Worm (Caenorhabditis elegans): Measurements from ENCODE around the gene R144.6.

- TF ChIP-seq elt-2 (tag; optimal IDR thresholded peaks at IDR 0.05) (no peak), pha-4 (tag; optimal IDR thresholded peaks at IDR 0.05) (no peak), ceh-6 (GFP tag; optimal IDR thresholded peaks at IDR 0.05) (no peak), che-1 (tag; optimal IDR thresholded peaks at IDR 0.05) (no peak), tbx-7 (tag; optimal IDR thresholded peaks at IDR 0.05) (no peak), tbx-2 (tag; optimal IDR thresholded peaks at IDR 0.05) (no peak), unc-86 (tag; optimal IDR thresholded peaks at IDR 0.05) (no peak), pqm-1 (tag; optimal IDR thresholded peaks at IDR 0.05) (no peak), hlh-30 (tag; optimal IDR thresholded peaks at IDR 0.05; ENCODE audit: insufficient read depth) (no peak), nhr-11 (tag; optimal IDR thresholded peaks at IDR 0.05) (no peak), dve-1 (tag; optimal IDR thresholded peaks at IDR 0.05) (no peak)
Observed at ce11 chrIII:4987666-4988065, 16.9 kb downstream of the R144.6 start.

Data from whole organism, late embryonic.